Worm (Caenorhabditis elegans) whole organism, early embryonic: ENCODE measurements around the gene C04E6.7.
A peak's percentile ranks its signal among the peaks of the same experiment; 100 is the strongest.

ENCODE experiments used
- B0310.2 ChIP-seq: sonication (generic microtip); optimal IDR thresholded peaks from 2 replicates; lab custom pipeline; 2016; ENCODE audit warnings: mild to moderate bottlenecking, missing genetic modification characterization, missing compliant biosample characterization
- F13C5.2 ChIP-seq: sonication (generic microtip); optimal IDR thresholded peaks from 2 replicates; lab custom pipeline; 2017; ENCODE audit warnings: mild to moderate bottlenecking, missing genetic modification characterization, inconsistent platforms, missing compliant biosample characterization
- aly-1 ChIP-seq: sonication (generic microtip); optimal IDR thresholded peaks from 2 replicates; lab custom pipeline; 2016; ENCODE audit warnings: missing genetic modification characterization, missing compliant biosample characterization
- ama-1 ChIP-seq: fragments of 150-350 bp; optimal IDR thresholded peaks from 2 replicates; lab custom pipeline; 2014
- ceh-13 ChIP-seq: fragments of 200-800 bp; sonication (Bioruptor generic); optimal IDR thresholded peaks from 2 replicates; lab custom pipeline; 2018; ENCODE audit warnings: mild to moderate bottlenecking, missing genetic modification characterization, missing compliant biosample characterization
- ceh-36 ChIP-seq: sonication (generic microtip); optimal IDR thresholded peaks from 2 replicates; lab custom pipeline; 2016; ENCODE audit warnings: missing genetic modification characterization, inconsistent platforms, missing compliant biosample characterization
- ets-7 ChIP-seq: sonication (generic microtip); optimal IDR thresholded peaks from 2 replicates; lab custom pipeline; 2016; ENCODE audit warnings: missing genotype, missing genetic modification characterization, missing compliant biosample characterization
- flt-1 ChIP-seq: fragments of 200-800 bp; sonication (Bioruptor generic); IDR thresholded peaks from 2 replicates; pipeline ENCODE4 v1.3.6; 2022; ENCODE audit warnings: missing genetic modification characterization, missing compliant biosample characterization
- hmbx-1 ChIP-seq: sonication (generic microtip); optimal IDR thresholded peaks from 2 replicates; lab custom pipeline; 2016; ENCODE audit warnings: mild to moderate bottlenecking, missing genetic modification characterization, missing compliant biosample characterization
- hmg-4 ChIP-seq: fragments of 200-800 bp; sonication (Bioruptor generic); optimal IDR thresholded peaks from 2 replicates; lab custom pipeline; 2018; ENCODE audit warnings: mild to moderate bottlenecking, missing genetic modification characterization, missing compliant biosample characterization
- hnd-1 ChIP-seq: sonication (generic microtip); optimal IDR thresholded peaks from 2 replicates; lab custom pipeline; 2016; ENCODE audit warnings: missing genetic modification characterization, missing compliant biosample characterization
- pes-1 ChIP-seq: fragments of 200-800 bp; sonication (Bioruptor generic); IDR thresholded peaks from 2 replicates; pipeline ENCODE4 v1.3.6; 2022; ENCODE audit warnings: missing genetic modification reagents, missing genetic modification characterization, missing compliant biosample characterization
- scrt-1 ChIP-seq: fragments of 200-800 bp; sonication (Bioruptor generic); IDR thresholded peaks from 2 replicates; pipeline ENCODE4 v1.3.6; 2022; ENCODE audit warnings: missing genetic modification characterization, missing compliant biosample characterization
- sea-1 ChIP-seq: fragments of 200-800 bp; sonication (Bioruptor generic); conservative IDR thresholded peaks from 2 replicates; pipeline ENCODE4 v1.3.6; 2022; ENCODE audit warnings: missing genetic modification characterization, missing compliant biosample characterization
- tbx-11 ChIP-seq: fragments of 200-800 bp; sonication (Bioruptor generic); IDR thresholded peaks from 2 replicates; pipeline ENCODE4 v1.3.6; 2022; ENCODE audit warnings: missing genetic modification characterization, missing compliant biosample characterization
- tbx-37 ChIP-seq: fragments of 200-800 bp; sonication (Bioruptor generic); conservative IDR thresholded peaks from 2 replicates; pipeline ENCODE4 v1.3.6; 2022; ENCODE audit warnings: missing genetic modification reagents, missing genetic modification characterization, missing compliant biosample characterization
- tra-4 ChIP-seq: sonication (generic microtip); optimal IDR thresholded peaks from 2 replicates; lab custom pipeline; 2017; ENCODE audit warnings: missing genetic modification characterization, missing compliant biosample characterization

The C04E6.7 gene

DNA sequence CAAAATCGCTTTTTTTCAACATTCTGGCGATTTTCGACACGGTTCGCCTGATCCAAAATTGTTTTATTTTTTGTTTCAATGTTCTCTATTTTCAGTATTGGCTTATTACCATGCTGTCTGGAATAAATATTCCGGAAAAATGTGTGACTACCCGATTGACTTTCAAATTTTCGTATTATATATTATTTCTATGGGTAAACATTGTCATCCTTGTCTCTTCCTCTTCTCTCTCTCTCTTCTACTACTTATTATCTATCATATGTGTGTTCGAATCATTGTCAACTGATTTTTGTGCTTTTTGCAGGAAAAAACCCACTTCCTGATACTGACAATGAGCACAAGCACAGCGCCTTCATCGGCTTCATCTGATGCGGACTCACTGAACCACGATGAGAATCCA, at the start of gene C04E6.7:
C04E6.7 (plus strand) TSS at position 301 of the 400 bp plus-strand sequence.
- no peak for TF ChIP-seq hnd-1 (tag; lab: Kevin White, UChicago)
- TF ChIP-seq aly-1: no peak
- no peak for TF ChIP-seq scrt-1 (GFP tag; lab: Robert Waterston, UW)
- TF ChIP-seq pes-1 (GFP tag; lab: Robert Waterston, UW): no peak
- TF ChIP-seq ceh-13 (GFP tag; lab: Kevin White, UChicago): no peak
- TF ChIP-seq flt-1: no peak
- TF ChIP-seq F13C5.2: no peak
- no peak for TF ChIP-seq ceh-36 (tag; lab: Kevin White, UChicago)
- no peak for TF ChIP-seq B0310.2
- no peak for TF ChIP-seq ama-1
- no peak for TF ChIP-seq tbx-11
- no peak for TF ChIP-seq tbx-37
- no peak for TF ChIP-seq ets-7 (tag; lab: Kevin White, UChicago)
- TF ChIP-seq sea-1 (GFP tag; lab: Robert Waterston, UW): no peak

DNA sequence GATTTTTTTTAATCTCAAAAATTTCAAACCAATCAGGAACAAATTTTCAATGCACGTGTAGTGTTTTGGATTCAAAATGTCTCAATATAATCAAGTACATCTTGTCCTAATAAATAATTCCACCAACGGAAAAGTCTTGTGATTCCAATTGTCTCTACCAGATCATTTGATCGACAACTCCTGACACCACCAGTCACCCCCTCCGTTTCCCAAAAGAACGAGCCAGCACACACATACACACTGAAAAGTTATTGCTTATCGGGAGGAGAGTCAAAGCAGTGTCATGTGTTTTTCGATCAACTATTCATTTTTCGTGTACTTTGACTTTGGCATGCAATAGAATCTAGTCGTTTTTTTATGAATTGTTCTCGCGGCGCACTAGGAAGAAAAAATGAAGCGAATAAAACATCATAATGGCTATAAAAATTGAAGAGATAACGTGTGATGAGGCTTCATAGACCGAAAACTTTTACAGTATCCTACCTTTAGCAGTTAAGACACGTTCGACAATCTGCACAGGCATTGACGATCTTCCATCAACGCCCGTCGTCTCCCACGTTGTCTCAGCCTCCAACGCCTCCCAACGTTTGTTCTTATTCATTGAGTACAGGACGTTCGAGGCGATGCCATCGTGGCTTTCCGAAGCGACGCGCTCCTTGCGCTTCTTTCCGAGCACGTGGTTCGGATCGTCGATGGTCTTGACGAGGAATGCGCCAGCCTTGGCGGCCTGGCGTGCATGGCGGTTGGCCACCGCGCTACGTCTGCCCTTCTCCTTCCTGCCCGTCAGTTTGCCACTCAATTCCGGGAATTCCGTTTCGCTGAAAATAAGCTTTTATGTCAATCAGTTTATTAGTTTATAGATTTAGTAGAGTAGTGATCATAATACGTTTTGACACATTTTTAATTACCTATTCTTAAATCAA, 49.4 kb upstream of the C04E6.7 start:
- TF ChIP-seq pes-1 (GFP tag; lab: Robert Waterston, UW): no peak
- TF ChIP-seq F13C5.2: no peak
- no peak for TF ChIP-seq B0310.2
- TF ChIP-seq ets-7 (tag; lab: Kevin White, UChicago): no peak
- TF ChIP-seq ama-1: no peak
- TF ChIP-seq tbx-37: no peak
- no peak for TF ChIP-seq sea-1 (GFP tag; lab: Robert Waterston, UW)
- peak; percentile 53 for TF ChIP-seq aly-1

DNA sequence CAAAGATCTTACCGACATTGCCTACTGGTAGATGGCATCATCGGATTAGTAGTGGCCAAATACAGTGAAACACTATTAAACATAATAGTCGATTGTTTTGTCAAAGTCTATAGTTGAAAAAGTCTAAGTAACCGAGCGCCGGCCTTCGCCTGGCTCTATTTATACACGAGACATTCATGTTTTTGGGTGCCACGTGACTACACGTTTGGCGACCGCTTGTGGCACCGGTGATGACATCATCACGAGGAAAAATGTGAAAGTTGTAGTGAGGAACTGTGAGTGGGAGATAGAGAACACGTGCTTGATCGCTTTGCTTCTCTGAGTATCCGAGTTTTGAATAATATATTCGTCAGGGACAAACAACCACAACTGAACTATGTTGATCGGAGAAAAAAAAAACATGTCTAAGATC, 48.8 kb upstream of the C04E6.7 start:
- no peak for TF ChIP-seq ceh-36 (tag; lab: Kevin White, UChicago)
- TF ChIP-seq tbx-37: no peak
- TF ChIP-seq tra-4 (tag; lab: Kevin White, UChicago): no peak
- no peak for TF ChIP-seq tbx-11
- no peak for TF ChIP-seq hmg-4
- TF ChIP-seq hmbx-1: no peak
- TF ChIP-seq ama-1: no peak
- TF ChIP-seq aly-1: no peak
- TF ChIP-seq B0310.2: no peak
- no peak for TF ChIP-seq F13C5.2
- TF ChIP-seq ets-7 (tag; lab: Kevin White, UChicago): no peak
- TF ChIP-seq scrt-1 (GFP tag; lab: Robert Waterston, UW): no peak
- no peak for TF ChIP-seq pes-1 (GFP tag; lab: Robert Waterston, UW)

DNA sequence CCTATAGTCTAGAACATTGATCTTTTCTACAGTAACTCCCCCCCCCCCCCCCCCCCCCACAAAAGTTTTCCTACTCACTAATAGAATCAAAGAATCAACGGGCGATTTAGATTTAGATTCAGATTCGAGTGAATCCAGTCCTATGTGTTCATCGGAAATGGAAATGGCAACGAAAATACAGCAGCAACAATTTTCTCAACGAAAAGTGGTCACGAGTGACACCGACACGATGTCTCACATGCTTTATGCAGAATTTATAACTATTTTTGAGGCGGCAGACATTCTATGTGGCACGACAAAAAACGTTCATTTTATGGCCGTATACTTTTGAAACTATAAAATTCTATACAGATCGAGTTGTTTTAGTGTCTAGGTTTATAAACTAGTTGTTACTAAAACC, 48.0 kb upstream of the C04E6.7 start:
- no peak for TF ChIP-seq tbx-37
- no peak for TF ChIP-seq pes-1 (GFP tag; lab: Robert Waterston, UW)
- TF ChIP-seq sea-1 (GFP tag; lab: Robert Waterston, UW): no peak
- no peak for TF ChIP-seq hmbx-1
- TF ChIP-seq B0310.2: no peak
- no peak for TF ChIP-seq tra-4 (tag; lab: Kevin White, UChicago)
- TF ChIP-seq hnd-1 (tag; lab: Kevin White, UChicago): no peak
- TF ChIP-seq ets-7 (tag; lab: Kevin White, UChicago): no peak
- no peak for TF ChIP-seq scrt-1 (GFP tag; lab: Robert Waterston, UW)
- no peak for TF ChIP-seq aly-1
- no peak for TF ChIP-seq flt-1
- no peak for TF ChIP-seq ceh-13 (GFP tag; lab: Kevin White, UChicago)

DNA sequence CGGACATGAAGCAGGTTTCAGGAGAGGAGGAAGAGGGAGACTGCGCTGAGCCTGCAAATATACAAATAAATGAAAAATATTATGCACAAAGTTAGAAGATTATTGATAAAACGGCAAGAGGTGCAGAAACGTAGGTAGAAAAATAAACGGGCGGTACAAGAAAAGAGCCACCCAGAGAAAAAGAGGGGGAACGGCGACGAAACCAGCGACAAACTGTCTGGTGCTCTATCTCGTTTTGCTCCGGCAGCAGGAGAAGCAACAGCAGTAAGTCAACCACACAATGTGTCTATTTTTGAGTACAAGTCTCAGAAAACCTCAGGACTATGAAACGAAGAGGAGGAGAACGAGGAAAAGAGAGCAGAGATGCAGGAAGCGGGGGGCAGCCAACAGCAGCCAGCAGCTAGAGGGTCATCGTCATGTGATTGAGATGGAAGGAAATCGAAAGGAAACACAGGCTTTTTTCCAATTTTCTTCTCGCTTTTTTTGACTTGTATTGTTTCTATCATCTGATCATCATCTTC, 47.4 kb upstream of the C04E6.7 start, which contains the start of gene F26F12.3:
F26F12.3 (minus strand) TSS at position 51 of the 521 bp plus-strand sequence.
- TF ChIP-seq ceh-13 (GFP tag; lab: Kevin White, UChicago): no peak
- TF ChIP-seq tbx-37: no peak
- peak; percentile 21 for TF ChIP-seq hmg-4

DNA sequence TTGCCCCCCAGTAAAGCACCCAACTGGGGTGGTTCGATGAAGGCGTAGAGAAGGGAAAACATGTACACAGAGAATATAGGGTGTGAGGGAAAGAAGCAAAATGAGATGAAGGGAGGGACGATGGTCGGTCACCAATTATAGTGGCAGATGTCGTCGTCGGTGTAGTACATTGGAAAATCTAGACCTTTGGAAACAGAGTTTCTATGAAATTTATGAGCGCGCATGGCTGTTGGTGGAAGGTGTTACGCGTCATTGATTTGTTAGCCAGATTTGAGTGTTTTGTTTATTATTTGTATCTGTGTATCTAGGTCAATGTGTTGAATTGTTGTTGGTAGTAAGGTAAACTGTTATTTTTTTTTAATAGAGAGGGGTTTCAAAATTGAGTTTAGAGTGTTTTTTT, 46.4 kb upstream of the C04E6.7 start:
- TF ChIP-seq F13C5.2 (no peak), hnd-1 (tag; lab: Kevin White, UChicago) (no peak), sea-1 (GFP tag; lab: Robert Waterston, UW) (no peak), pes-1 (GFP tag; lab: Robert Waterston, UW) (no peak), ama-1 (no peak), aly-1 (peak; percentile 31), B0310.2 (no peak), flt-1 (no peak), tra-4 (tag; lab: Kevin White, UChicago) (no peak), tbx-37 (no peak), ets-7 (tag; lab: Kevin White, UChicago) (no peak), scrt-1 (GFP tag; lab: Robert Waterston, UW) (no peak), hmg-4 (peak; percentile 41), hmbx-1 (no peak), tbx-11 (no peak), ceh-13 (GFP tag; lab: Kevin White, UChicago) (no peak), ceh-36 (tag; lab: Kevin White, UChicago) (no peak)

DNA sequence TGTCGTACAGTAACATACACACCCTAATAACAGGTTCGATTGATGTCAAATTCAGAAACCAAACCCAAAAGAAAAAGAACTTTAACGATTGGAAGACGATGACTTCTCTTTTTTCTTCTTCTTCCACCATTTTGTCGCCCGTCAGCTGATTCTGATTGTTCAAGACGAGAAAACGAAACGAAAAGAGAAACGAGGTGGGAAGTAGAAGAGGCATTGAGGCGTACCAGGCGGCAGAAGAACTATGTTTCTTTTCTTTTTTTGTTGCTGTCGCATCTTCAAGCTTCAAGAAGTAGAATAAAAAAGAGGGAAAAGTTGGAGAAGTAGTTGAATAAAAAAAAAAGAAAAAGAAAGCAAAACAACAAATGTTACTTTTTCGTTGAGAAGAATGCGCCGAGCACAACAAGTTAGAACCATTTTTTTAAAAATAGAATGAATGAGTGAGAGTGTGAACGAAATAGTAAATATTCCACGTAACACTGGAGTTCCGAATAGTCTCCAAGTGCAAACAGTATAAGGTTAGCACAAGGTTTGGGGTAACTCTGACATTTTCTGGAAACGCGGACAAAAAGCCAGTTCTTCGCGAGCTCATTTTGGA, 45.0 kb upstream of the C04E6.7 start:
- TF ChIP-seq ama-1 (no peak), B0310.2 (no peak), hnd-1 (tag; lab: Kevin White, UChicago) (no peak), hmbx-1 (no peak), scrt-1 (GFP tag; lab: Robert Waterston, UW) (no peak), sea-1 (GFP tag; lab: Robert Waterston, UW) (no peak), hmg-4 (no peak), F13C5.2 (no peak), tbx-11 (no peak), tbx-37 (no peak), aly-1 (no peak), ets-7 (tag; lab: Kevin White, UChicago) (no peak), pes-1 (GFP tag; lab: Robert Waterston, UW) (no peak), ceh-36 (tag; lab: Kevin White, UChicago) (no peak), ceh-13 (GFP tag; lab: Kevin White, UChicago) (no peak), flt-1 (no peak)
